Worm (Caenorhabditis elegans) whole organism, late embryonic: ENCODE results near the gene C15H9.4.

Source experiments
- C38D4.7 ChIP-seq: fragments of 200-800 bp; sonication (Bioruptor generic); optimal IDR thresholded peaks from 2 replicates; lab custom pipeline; 2018; ENCODE audit warnings: mild to moderate bottlenecking, missing genetic modification characterization, moderate library complexity, missing compliant biosample characterization
- hlh-30 ChIP-seq: sonication (generic microtip); optimal IDR thresholded peaks from 2 replicates; lab custom pipeline; 2017; ENCODE audit warnings: antibody characterized with exemption, missing genetic modification characterization, missing compliant biosample characterization; ENCODE audit not compliant: insufficient read depth
- pqm-1 ChIP-seq: sonication (generic microtip); optimal IDR thresholded peaks from 2 replicates; lab custom pipeline; 2016; ENCODE audit warnings: missing genetic modification characterization, missing compliant biosample characterization
- tbx-2 ChIP-seq: sonication (generic microtip); optimal IDR thresholded peaks from 2 replicates; lab custom pipeline; 2016; ENCODE audit warnings: missing genetic modification characterization, missing compliant biosample characterization
- unc-42 ChIP-seq: sonication (generic microtip); optimal IDR thresholded peaks from 2 replicates; lab custom pipeline; 2016; ENCODE audit warnings: missing genotype, missing genetic modification characterization, missing compliant biosample characterization

- no peak for TF ChIP-seq C38D4.7
- no peak for TF ChIP-seq unc-42 (tag; lab: Kevin White, UChicago)
- TF ChIP-seq pqm-1 = no peak
- TF ChIP-seq tbx-2 (tag; lab: Kevin White, UChicago) = no peak
- TF ChIP-seq hlh-30 (tag; lab: Kevin White, UChicago) = no peak
These were observed 33.1 kb upstream of the C15H9.4 start for ce11 chrX:6064385-6064784.
